Fruit fly (Drosophila melanogaster) ovary, adult (tissue): ENCODE measurements around the gene CG14397.

ENCODE experiments used
- CG17801 ChIP-seq: fragments of 200-800 bp; optimal IDR thresholded peaks from 2 replicates; lab custom pipeline; 2019; ENCODE audit warnings: missing biosample characterization, mild to moderate bottlenecking, missing genetic modification characterization, moderate library complexity; ENCODE audit not compliant: partially characterized antibody

The CG14397 gene

DNA sequence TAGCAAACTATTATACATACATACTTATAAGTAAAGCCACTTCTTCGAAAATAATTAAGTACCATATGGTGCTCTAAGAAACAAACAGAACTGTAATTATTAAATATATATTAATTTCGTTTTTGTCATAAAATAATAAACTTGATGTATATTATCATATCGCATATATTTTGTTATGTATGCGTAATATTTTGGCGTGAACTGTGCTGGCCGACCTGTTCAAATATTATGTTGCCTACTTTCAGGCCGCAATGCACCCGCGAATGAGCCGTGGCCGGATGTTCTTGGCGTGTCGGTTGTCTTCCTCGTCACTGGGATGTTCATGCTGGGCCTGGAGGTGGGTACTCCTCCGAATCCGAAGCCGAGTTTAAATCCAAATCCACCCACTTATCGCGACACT is 13.2 kb upstream of the CG14397 start:
- TF ChIP-seq CG17801 (GFP tag; lab: Kevin White, UChicago) = no peak

DNA sequence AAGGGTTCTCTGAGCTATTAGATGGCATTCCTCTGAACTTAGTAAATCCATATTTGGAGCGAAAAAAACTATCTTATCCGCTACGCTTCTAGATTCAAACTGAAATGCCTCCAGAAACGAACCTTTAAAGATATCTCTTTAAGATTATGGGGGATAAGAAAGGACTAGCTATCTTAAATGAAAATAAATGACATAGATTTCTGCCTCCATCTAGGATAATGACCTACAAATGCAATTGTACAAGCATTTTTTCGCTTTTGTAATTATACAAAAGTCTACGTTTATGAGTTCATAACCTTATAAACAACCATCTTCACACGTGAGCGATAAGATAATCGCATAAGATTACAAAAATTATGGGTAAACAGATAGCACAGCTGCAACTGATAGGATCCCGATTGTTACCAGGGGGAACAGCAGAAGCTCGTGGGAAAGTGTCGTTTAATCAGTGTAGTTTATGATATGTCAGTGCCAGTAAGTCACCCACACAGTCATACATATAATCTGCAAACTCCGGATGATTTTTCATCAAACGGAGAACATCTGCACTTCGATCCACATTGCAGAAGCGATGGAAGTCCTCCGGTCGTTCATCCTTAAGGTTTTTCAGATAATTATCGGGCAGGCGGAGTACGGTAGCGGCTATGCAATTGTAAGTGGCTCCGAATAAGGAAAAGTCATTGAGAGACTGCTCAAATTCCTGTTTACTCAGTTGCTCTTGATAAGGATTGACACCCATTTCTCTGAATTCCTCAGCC is 8.4 kb upstream of the CG14397 start, which contains the start of gene CG33511:
Gene CG33511 (minus strand): TSS at position 51 of the 758 bp plus-strand sequence.
- no peak for TF ChIP-seq CG17801 (GFP tag; lab: Kevin White, UChicago)

DNA sequence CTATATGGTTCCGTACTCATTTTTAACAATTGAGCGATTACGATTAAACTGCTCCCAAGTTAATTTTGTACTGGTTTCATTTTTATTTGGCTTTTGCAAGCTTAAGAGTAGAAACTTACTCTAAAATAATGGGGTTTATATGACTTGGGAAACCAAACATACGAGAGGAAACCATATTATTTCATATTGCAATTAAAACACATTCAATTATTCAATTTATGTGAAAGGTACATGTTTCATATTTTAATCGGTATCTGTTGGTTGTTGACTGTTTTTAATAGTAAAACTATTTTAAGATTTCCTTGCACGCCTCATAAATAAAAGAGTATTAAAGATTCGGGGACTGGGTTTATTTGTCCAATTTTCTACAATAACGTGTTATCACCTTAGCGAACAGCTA is 6.8 kb upstream of the CG14397 start, which contains the start of gene CG33510:
Gene CG33510 (minus strand): TSS at position 59 of the 400 bp plus-strand sequence.
- TF ChIP-seq CG17801 (GFP tag; lab: Kevin White, UChicago) = no peak

DNA sequence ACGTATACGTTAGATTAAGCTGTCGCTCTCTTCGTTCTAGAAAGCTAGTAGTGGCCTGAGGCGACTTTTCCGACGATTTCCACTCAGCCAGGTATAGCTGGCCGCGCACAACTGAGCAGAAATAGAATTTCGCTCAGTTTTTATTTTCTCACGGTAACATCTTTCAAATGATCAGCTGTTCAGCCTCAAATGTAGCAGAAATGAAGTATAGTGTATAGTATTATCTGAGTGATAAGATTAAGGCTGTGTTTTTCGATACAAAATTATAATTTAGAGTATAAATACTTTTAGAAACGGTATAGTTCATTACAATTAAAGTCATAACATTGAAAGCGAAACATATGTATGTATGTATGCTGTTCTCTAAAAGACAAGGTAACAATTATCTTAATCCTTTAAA is 4.6 kb upstream of the CG14397 start, which contains the start of gene CG33509:
Gene CG33509 (minus strand): TSS at position 101 of the 400 bp plus-strand sequence.
- TF ChIP-seq CG17801 (GFP tag; lab: Kevin White, UChicago) = no peak

DNA sequence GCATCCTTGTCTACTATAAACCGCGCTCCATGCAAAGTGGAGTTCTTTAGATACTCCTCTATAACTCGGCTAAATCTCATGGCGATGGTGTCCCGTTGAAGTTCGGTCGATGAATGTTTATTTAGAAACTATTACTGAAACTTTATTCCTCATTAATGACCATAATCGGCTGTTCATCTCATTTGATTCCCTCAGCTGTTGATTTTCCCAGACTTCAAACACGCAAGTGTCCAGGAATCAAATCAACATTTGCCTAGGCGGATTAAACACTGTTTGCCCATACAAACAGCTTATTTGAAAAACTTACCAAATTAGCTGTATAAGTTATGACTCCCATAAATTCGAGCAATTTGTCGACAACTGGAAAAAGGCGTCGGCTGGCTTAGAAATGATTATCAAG is 2.4 kb upstream of the CG14397 start, which contains the start of gene ppk13:
Gene ppk13 (minus strand): TSS at position 101 of the 400 bp plus-strand sequence.
- TF ChIP-seq CG17801 (GFP tag; lab: Kevin White, UChicago) = no peak

DNA sequence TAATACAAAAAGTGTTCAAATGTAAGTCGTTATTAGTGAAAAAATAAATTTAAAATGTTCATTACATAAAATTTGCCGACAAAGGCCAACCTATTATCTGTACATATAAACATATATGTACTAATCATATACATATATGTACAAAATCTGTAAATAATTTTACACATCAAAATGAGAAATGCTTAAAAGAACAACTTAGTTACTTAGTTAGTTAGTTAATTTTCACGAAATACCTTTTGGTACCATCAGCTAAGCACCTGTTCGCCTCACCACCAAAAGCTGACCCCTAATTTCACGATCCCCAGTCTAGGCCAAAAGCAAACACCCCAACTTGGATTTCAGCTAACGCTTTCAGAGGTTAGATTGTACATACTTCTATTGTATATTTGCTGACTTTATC is 2.0 kb upstream of the CG14397 start, which contains the start of gene CG9259:
Gene CG9259 (plus strand): TSS at position 301 of the 400 bp plus-strand sequence.
- no peak for TF ChIP-seq CG17801 (GFP tag; lab: Kevin White, UChicago)

DNA sequence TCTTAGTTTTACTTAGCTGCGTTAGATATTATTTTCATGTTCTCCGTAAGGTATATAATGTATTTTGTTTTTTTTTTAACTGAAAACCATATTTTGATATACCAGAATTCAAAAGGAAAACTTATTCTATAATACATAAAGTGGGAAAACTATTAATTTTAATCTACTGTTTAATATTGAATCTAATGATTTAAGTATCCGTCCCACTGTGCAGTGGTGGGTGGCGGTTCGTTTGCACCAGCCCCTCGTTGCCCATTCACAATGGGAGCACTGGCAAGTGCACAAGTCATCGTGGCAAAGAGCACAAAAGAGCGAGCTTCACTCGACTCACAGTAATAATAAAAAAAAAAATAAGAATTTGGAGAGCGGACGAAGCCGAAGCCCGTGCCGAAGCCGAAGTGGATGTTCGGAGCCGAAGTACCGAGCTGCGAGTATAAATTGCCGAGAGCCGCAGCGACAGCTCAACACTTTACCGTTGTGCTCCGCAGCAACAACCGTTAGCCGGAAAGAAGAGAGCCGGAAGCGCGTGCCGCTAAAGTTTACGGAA is 5.5 kb downstream of the CG14397 start, which contains the start of gene CG34136:
Gene CG34136 (plus strand): TSS at position 475 of the 547 bp plus-strand sequence.
- TF ChIP-seq CG17801 (GFP tag; lab: Kevin White, UChicago) = peak; percentile 74

DNA sequence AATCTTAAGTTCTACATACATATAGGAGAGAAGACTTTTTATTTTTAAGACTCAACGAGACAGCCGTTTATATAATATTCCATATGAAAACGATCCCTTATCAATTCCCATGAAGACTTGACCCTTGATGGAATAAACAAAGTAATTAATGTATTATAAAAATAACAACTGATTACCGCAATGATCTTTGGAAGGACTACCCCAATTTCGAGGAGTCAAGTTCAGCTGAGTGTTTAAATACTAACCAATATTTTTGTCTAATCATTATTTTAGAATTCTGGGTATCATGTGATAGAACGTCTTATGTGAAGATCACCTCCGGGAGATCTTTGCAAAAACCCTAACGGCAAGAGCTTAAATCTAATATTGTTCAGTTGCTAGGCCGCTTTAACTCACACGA is 6.8 kb downstream of the CG14397 start:
- TF ChIP-seq CG17801 (GFP tag; lab: Kevin White, UChicago) = no peak

DNA sequence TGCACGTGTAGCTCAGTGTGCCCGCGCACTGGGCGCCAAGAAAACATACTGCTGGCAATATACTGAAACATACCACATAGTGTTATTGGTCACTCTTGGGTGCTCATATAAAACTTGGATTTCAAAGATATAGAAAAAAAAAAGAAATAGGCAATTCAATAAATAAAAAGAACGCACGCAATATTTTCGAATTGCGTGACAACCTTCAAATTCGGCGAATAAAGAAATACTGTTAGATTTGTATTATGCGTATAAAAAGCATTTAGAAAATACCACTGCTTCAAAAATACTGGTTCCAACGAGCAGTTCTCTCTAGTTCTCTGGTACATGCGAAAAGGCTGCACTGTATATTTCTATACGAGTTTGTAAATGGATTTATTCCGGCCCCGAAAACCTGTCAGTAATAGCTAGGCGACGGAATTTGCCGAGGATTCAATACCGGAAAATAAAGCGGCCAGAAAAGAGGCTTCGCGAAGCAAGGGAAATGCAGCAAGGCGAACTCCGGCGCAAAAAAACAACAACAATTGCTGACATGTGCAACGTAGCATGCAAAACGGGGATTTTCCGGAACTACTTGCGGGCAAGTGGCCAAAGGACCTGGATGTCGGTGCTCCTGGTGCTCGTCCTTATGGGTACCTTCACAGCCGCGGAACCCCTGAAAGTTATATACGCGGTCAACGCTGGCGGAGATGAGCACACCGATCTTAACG is 11.5 kb downstream of the CG14397 start, which contains the start of gene CG9257:
Gene CG9257 (plus strand): TSS at position 345 of the 710 bp plus-strand sequence.
- TF ChIP-seq CG17801 (GFP tag; lab: Kevin White, UChicago) = no peak

DNA sequence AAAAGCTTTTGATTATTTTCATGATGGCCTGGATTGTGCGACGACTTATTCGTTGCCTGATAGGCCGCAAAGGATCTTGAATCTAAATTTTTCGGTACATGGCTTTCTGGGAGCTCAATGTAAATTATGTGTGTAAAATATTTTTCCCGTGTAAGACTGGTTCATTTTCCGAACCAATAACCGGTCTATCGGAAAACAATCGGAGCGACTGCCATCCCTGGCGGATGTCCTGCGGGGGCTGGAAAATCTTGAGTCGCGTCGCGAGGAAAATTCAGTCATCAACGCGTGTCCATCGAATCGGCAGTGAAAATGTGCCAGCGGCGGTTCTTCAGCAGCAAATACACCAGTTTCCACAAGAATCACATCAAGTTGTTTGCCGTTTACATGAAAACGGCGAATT is 13.3 kb downstream of the CG14397 start, which contains the start of the genes CG46307 and Nhe2:
Gene CG46307 (plus strand): TSS at position 243 of the 400 bp plus-strand sequence.
Gene Nhe2 (plus strand): TSS at position 243 of the 400 bp plus-strand sequence.
- TF ChIP-seq CG17801 (GFP tag; lab: Kevin White, UChicago) = no peak

DNA sequence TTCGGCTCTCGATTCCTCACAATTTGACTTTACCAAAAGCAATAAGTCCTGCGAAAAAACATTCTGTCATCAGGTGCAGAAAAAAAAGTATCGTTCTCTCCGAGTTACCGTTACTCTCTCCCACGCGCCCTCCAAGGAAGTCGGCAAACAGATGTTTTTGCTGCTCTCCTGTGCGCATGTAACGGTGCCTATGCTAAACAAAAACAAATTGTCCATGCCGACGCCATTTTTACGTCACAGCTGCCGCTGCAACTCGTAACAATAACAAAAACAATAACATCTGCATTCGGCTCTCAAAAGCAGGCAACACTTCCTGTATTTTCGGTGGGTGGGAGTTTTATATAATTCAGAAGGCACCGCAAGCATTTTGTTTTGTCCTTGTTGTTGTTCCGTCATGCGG is 14.1 kb downstream of the CG14397 start:
- TF ChIP-seq CG17801 (GFP tag; lab: Kevin White, UChicago) = no peak

DNA sequence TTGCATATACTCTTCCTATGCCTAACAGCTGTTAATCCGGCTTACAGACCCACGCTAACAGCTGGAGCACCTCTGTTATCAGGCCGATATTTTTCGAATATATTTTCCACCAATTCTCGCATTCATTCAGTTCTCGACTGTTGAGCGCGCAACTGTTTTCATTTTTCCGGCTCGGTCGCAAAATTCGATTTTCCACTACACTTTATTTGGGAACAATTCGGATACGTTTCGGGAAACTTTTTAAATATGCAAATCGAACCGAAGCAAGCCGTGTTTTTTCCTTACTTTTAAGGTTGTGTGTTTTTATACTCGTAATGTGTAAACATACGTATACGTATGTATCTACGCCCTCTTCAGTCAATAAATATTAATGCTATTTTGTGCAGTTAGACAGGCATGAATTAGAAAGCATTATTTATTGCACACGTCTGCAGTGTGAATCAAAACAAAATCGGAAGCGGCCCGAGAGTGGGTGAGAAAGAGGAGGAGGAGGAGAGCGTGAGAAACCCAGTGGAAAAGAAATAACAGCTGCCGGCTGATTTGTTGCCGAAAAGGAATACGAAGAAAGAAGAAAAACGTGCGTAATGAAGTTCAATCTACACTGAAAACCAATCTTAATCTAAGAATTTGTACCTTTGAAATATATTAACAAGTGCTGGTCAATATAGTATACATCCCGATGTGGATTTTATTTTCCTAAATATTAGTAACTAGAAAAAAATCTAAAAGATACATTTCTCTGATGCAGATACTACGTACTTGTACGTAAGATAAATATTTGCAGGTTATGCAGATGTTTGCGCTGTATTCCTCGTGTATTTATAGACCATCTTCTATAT is 16.8 kb downstream of the CG14397 start:
- TF ChIP-seq CG17801 (GFP tag; lab: Kevin White, UChicago) = no peak

DNA sequence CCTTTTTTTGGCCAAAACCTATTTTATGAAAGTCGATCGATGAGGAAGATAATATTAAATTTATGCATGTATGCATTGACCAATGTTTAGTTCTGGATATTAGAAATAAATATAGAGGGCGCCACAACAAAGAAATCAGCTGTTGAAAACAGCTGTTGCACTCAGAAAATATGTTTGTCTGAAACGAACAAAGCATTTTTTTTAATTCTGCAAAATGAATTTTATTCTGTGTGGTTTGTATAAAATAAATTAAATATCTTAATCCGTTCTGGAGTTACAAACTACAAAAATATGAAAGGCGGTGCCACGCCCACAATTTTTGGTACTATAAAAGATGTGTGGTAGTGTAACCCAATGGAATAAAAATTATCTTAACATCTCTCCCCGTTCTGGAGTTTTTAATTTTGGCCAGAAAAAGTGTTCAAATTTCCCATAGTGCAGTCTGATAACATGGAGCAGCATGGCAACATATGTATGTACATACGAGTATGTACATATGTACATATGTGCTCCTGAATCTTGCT is 17.8 kb downstream of the CG14397 start:
- TF ChIP-seq CG17801 (GFP tag; lab: Kevin White, UChicago) = peak; percentile 6

DNA sequence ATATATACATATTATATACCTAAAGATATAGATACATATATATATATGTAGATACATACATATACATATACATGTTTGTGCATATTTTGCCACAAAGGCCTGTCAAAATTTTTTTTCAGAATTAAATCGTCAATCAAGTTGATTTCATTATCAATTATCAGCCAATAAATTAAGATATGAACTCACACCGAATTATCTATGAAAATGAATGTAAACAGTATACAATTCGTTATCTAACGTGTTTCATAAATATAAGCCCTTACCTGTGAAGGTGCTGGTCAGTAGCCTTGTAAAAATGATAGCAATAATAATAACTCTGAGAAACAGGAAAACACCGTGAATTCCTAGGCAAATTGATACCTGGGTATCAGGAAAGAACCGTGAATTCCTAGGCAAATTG is 18.7 kb downstream of the CG14397 start:
- TF ChIP-seq CG17801 (GFP tag; lab: Kevin White, UChicago) = no peak
